Fruit fly (Drosophila melanogaster) whole organism, embryonic: ENCODE results near the gene Cpsf5.
A peak's percentile ranks its signal among the peaks of the same experiment; 100 is the strongest.

Experiments
- Bdp1 ChIP-seq: fragments of 200-800 bp; sonication (Bioruptor generic); optimal IDR thresholded peaks from 3 replicates; lab custom pipeline; 2016; ENCODE audit warnings: missing biosample characterization, missing genetic modification characterization
- Bteb2 ChIP-seq: fragments of 200-800 bp; sonication (Bioruptor generic); optimal IDR thresholded peaks from 2 replicates; lab custom pipeline; 2016; ENCODE audit warnings: missing biosample characterization, missing genetic modification characterization
- CG10366 ChIP-seq: fragments of 200-800 bp; sonication (Bioruptor generic); IDR thresholded peaks from 2 replicates; pipeline ENCODE4 v1.3.6; 2022; ENCODE audit warnings: missing biosample characterization, missing genetic modification characterization
- CG10543 ChIP-seq: fragments of 200-800 bp; sonication (Bioruptor generic); optimal IDR thresholded peaks from 3 replicates; lab custom pipeline; 2017; ENCODE audit warnings: missing biosample characterization, mild to moderate bottlenecking, missing genetic modification characterization, moderate library complexity
- CG10979 ChIP-seq: fragments of 200-800 bp; sonication (Bioruptor generic); optimal IDR thresholded peaks from 2 replicates; lab custom pipeline; 2018; ENCODE audit warnings: missing biosample characterization, mild to moderate bottlenecking, missing genetic modification characterization, moderate library complexity
- CG11456 ChIP-seq: fragments of 200-800 bp; sonication (Bioruptor generic); IDR thresholded peaks from 3 replicates; pipeline ENCODE4 v1.3.6; 2022; ENCODE audit warnings: missing biosample characterization, missing genetic modification characterization
- CG12219 ChIP-seq: fragments of 200-800 bp; sonication (Bioruptor generic); optimal IDR thresholded peaks from 3 replicates; lab custom pipeline; 2018; ENCODE audit warnings: missing biosample characterization, mild to moderate bottlenecking, missing genetic modification characterization
- CG12391 ChIP-seq: fragments of 200-800 bp; sonication (Bioruptor generic); optimal IDR thresholded peaks from 3 replicates; lab custom pipeline; 2018; ENCODE audit warnings: missing biosample characterization, mild to moderate bottlenecking, missing genetic modification characterization, moderate library complexity
- CG13424 ChIP-seq: fragments of 200-800 bp; sonication (Bioruptor generic); optimal IDR thresholded peaks from 2 replicates; lab custom pipeline; 2019; ENCODE audit warnings: missing biosample characterization, mild to moderate bottlenecking, missing genetic modification characterization, moderate library complexity
- CG1529 ChIP-seq: fragments of 200-800 bp; sonication (Bioruptor generic); optimal IDR thresholded peaks from 3 replicates; lab custom pipeline; 2018; ENCODE audit warnings: missing biosample characterization, missing genetic modification characterization
- CG15479 ChIP-seq: fragments of 200-800 bp; sonication (Bioruptor generic); optimal IDR thresholded peaks from 3 replicates; lab custom pipeline; 2019; ENCODE audit warnings: missing biosample characterization, mild to moderate bottlenecking, missing genetic modification characterization, moderate library complexity
- CG16779 ChIP-seq: fragments of 200-800 bp; sonication (Bioruptor generic); IDR thresholded peaks from 2 replicates; pipeline ENCODE4 v1.3.6; 2022; ENCODE audit warnings: missing biosample characterization, missing genetic modification characterization
- CG16863 ChIP-seq: fragments of 200-800 bp; sonication (Bioruptor generic); optimal IDR thresholded peaks from 3 replicates; lab custom pipeline; 2016; ENCODE audit warnings: missing biosample characterization, missing genetic modification characterization
- CG17802 ChIP-seq: fragments of 200-800 bp; sonication (Bioruptor generic); optimal IDR thresholded peaks from 2 replicates; lab custom pipeline; 2018; ENCODE audit warnings: missing biosample characterization, mild to moderate bottlenecking, missing genetic modification characterization, moderate library complexity
- CG2202 ChIP-seq: fragments of 200-800 bp; sonication (Bioruptor generic); optimal IDR thresholded peaks from 2 replicates; lab custom pipeline; 2018; ENCODE audit warnings: missing biosample characterization, mild to moderate bottlenecking, missing genetic modification characterization
- CG2712 ChIP-seq: fragments of 200-800 bp; optimal IDR thresholded peaks from 3 replicates; lab custom pipeline; 2019; ENCODE audit warnings: missing biosample characterization, mild to moderate bottlenecking, missing genetic modification characterization, moderate library complexity
- CG3163 ChIP-seq: fragments of 200-800 bp; sonication (Bioruptor generic); optimal IDR thresholded peaks from 3 replicates; lab custom pipeline; 2016; ENCODE audit warnings: missing biosample characterization, missing genetic modification characterization
- CG43689 ChIP-seq: fragments of 200-800 bp; sonication (Bioruptor generic); IDR thresholded peaks from 2 replicates; pipeline ENCODE4 v1.3.6; 2022; ENCODE audit warnings: missing biosample characterization, missing genetic modification characterization
- CG5180 ChIP-seq: fragments of 200-800 bp; sonication (Bioruptor generic); optimal IDR thresholded peaks from 3 replicates; lab custom pipeline; 2017; ENCODE audit warnings: missing biosample characterization, missing genetic modification characterization, mild to moderate bottlenecking, moderate library complexity, missing genetic modification reagents
- CG9437 ChIP-seq: fragments of 200-800 bp; sonication (Bioruptor generic); optimal IDR thresholded peaks from 2 replicates; lab custom pipeline; 2018; ENCODE audit warnings: missing biosample characterization, mild to moderate bottlenecking, missing genetic modification characterization
- CG9932 ChIP-seq: fragments of 200-800 bp; sonication (Bioruptor generic); IDR thresholded peaks from 2 replicates; pipeline ENCODE4 v1.3.6; 2022; ENCODE audit warnings: missing biosample characterization, missing genetic modification characterization
- Dbx ChIP-seq: fragments of 200-800 bp; sonication (Bioruptor generic); IDR thresholded peaks from 3 replicates; pipeline ENCODE4 v1.3.6; 2022; ENCODE audit warnings: missing biosample characterization, missing genetic modification characterization
- Dip2 ChIP-seq: fragments of 200-800 bp; sonication (Bioruptor generic); IDR thresholded peaks from 2 replicates; pipeline ENCODE4 v1.3.6; 2022; ENCODE audit warnings: missing biosample characterization, missing genetic modification characterization
- HmgD ChIP-seq: fragments of 200-800 bp; sonication (Bioruptor generic); optimal IDR thresholded peaks from 3 replicates; lab custom pipeline; 2016; ENCODE audit warnings: missing biosample characterization, missing genetic modification characterization
- Meics ChIP-seq: fragments of 200-800 bp; sonication (Bioruptor generic); optimal IDR thresholded peaks from 2 replicates; lab custom pipeline; 2017; ENCODE audit warnings: missing biosample characterization, mild to moderate bottlenecking, missing genetic modification characterization
- Mrtf ChIP-seq: fragments of 200-800 bp; sonication (Bioruptor generic); IDR thresholded peaks from 3 replicates; pipeline ENCODE4 v1.3.6; 2022; ENCODE audit warnings: missing biosample characterization, missing genetic modification characterization
- NC2α ChIP-seq: fragments of 200-800 bp; sonication (Bioruptor generic); optimal IDR thresholded peaks from 2 replicates; lab custom pipeline; 2016; ENCODE audit warnings: missing biosample characterization, missing genetic modification characterization
- Nf-YC ChIP-seq: fragments of 200-800 bp; optimal IDR thresholded peaks from 3 replicates; lab custom pipeline; 2019; ENCODE audit warnings: missing biosample characterization, mild to moderate bottlenecking, missing genetic modification characterization, moderate library complexity
- Pdp1 ChIP-seq, 2 experiments: fragments of 200-800 bp; sonication (Bioruptor generic); optimal IDR thresholded peaks; 3 replicates each; lab custom pipeline; 2016; ENCODE audit warnings: missing biosample characterization in 2 of 2, missing genetic modification characterization in 2 of 2, mild to moderate bottlenecking in 1 of 2, moderate library complexity in 1 of 2
- Vsx1 ChIP-seq: fragments of 200-800 bp; sonication (Bioruptor generic); optimal IDR thresholded peaks from 2 replicates; lab custom pipeline; 2017; ENCODE audit warnings: missing biosample characterization, mild to moderate bottlenecking, missing genetic modification characterization, missing genetic modification reagents
- Xrp1 ChIP-seq: fragments of 200-800 bp; sonication (Bioruptor generic); IDR thresholded peaks from 2 replicates; pipeline ENCODE4 v1.3.6; 2022; ENCODE audit warnings: missing biosample characterization, missing genetic modification characterization
- al ChIP-seq: fragments of 200-800 bp; sonication (Bioruptor generic); IDR thresholded peaks from 2 replicates; pipeline ENCODE4 v1.3.6; 2022; ENCODE audit warnings: missing biosample characterization, missing genetic modification characterization
- br ChIP-seq: fragments of >200 bp; optimal IDR thresholded peaks from 2 replicates; lab custom pipeline; 2017
- da ChIP-seq: fragments of 200-800 bp; sonication (Bioruptor generic); optimal IDR thresholded peaks from 2 replicates; lab custom pipeline; 2016; ENCODE audit warnings: missing biosample characterization, missing genetic modification characterization
- dpn ChIP-seq, 2 experiments: fragments of 200-800 bp; sonication (Bioruptor generic); optimal IDR thresholded peaks; 3 replicates each; lab custom pipeline; 2016; ENCODE audit warnings: missing biosample characterization in 2 of 2, missing genetic modification characterization in 2 of 2
- esg ChIP-seq: fragments of 200-800 bp; sonication (Bioruptor generic); conservative IDR thresholded peaks from 2 replicates; pipeline ENCODE4 v1.3.6; 2022; ENCODE audit warnings: missing biosample characterization, missing genetic modification characterization
- eve ChIP-seq, 2 experiments: fragments of >200 bp; optimal IDR thresholded peaks; 2 replicates each; lab custom pipeline; 2017; ENCODE audit warnings: missing biosample characterization in 2 of 2, missing genetic modification characterization in 2 of 2
- ewg ChIP-seq: fragments of 200-800 bp; sonication (Bioruptor generic); optimal IDR thresholded peaks from 3 replicates; lab custom pipeline; 2017; ENCODE audit warnings: mild to moderate bottlenecking, missing biosample characterization, missing genetic modification reagents, missing genetic modification characterization
- gfzf ChIP-seq: fragments of 200-800 bp; sonication (Bioruptor generic); optimal IDR thresholded peaks from 2 replicates; lab custom pipeline; 2016; ENCODE audit warnings: missing biosample characterization, mild to moderate bottlenecking, missing genetic modification characterization, moderate library complexity
- gsb-n ChIP-seq: fragments of 200-800 bp; sonication (Bioruptor generic); optimal IDR thresholded peaks from 3 replicates; lab custom pipeline; 2018; ENCODE audit warnings: missing biosample characterization, mild to moderate bottlenecking, missing genetic modification characterization
- kni ChIP-seq: fragments of 200-800 bp; sonication (Bioruptor generic); optimal IDR thresholded peaks from 3 replicates; lab custom pipeline; 2017; ENCODE audit warnings: mild to moderate bottlenecking, missing biosample characterization, missing genetic modification reagents, missing genetic modification characterization
- oc ChIP-seq: fragments of 200-800 bp; sonication (Bioruptor generic); optimal IDR thresholded peaks from 2 replicates; lab custom pipeline; 2018; ENCODE audit warnings: missing biosample characterization, mild to moderate bottlenecking, missing genetic modification characterization, moderate library complexity
- odd ChIP-seq: fragments of 200-800 bp; sonication (Bioruptor generic); optimal IDR thresholded peaks from 2 replicates; lab custom pipeline; 2017; ENCODE audit warnings: missing biosample characterization, mild to moderate bottlenecking, missing genetic modification characterization
- pb ChIP-seq: fragments of 200-800 bp; sonication (Bioruptor generic); optimal IDR thresholded peaks from 3 replicates; lab custom pipeline; 2016; ENCODE audit warnings: missing biosample characterization, missing genetic modification characterization
- run ChIP-seq: fragments of 200-800 bp; sonication (Bioruptor generic); optimal IDR thresholded peaks from 3 replicates; lab custom pipeline; 2018; ENCODE audit warnings: missing biosample characterization, mild to moderate bottlenecking, missing genetic modification characterization
- slp2 ChIP-seq: fragments of 200-800 bp; sonication (Bioruptor generic); optimal IDR thresholded peaks from 2 replicates; lab custom pipeline; 2016; ENCODE audit warnings: missing biosample characterization, missing genetic modification characterization
- trh ChIP-seq: fragments of 200-800 bp; sonication (Bioruptor generic); optimal IDR thresholded peaks from 2 replicates; lab custom pipeline; 2016; ENCODE audit warnings: missing biosample characterization, missing genetic modification characterization
- tup ChIP-seq: fragments of 200-800 bp; sonication (Bioruptor generic); optimal IDR thresholded peaks from 2 replicates; lab custom pipeline; 2016; ENCODE audit warnings: missing biosample characterization, mild to moderate bottlenecking, missing genetic modification characterization, moderate library complexity
- vfl ChIP-seq: fragments of 200-800 bp; sonication (Bioruptor generic); optimal IDR thresholded peaks from 2 replicates; lab custom pipeline; 2016; ENCODE audit warnings: missing biosample characterization, missing genetic modification characterization
- wor ChIP-seq: fragments of 200-800 bp; sonication (Bioruptor generic); IDR thresholded peaks from 2 replicates; pipeline ENCODE4 v1.3.6; 2022; ENCODE audit warnings: missing biosample characterization, missing genetic modification characterization
- z ChIP-seq: fragments of 200-800 bp; sonication (Bioruptor generic); IDR thresholded peaks from 3 replicates; pipeline ENCODE4 v1.3.6; 2022; ENCODE audit warnings: missing biosample characterization, missing genetic modification characterization

The Cpsf5 gene

dm6 chr3L:9423757-9424527 is 13.1 kb downstream of the Cpsf5 start (continued):
- TF ChIP-seq Bdp1 (no peak), eve (GFP tag; optimal IDR thresholded peaks at IDR 0.05; lab: Kevin White, UChicago) (no peak), CG11456 (GFP tag; lab: Robert Waterston, UW) (no peak), oc (tag; lab: Kevin White, UChicago) (no peak), vfl (GFP tag; lab: Kevin White, UChicago) (no peak), CG2202 (no peak), Xrp1 (GFP tag; lab: Robert Waterston, UW) (no peak), CG17802 (no peak), Meics (GFP tag; lab: Kevin White, UChicago) (no peak), Vsx1 (GFP tag; lab: Kevin White, UChicago) (no peak), Bteb2 (no peak), Mrtf (GFP tag; lab: Robert Waterston, UW) (no peak), run (tag; lab: Kevin White, UChicago) (no peak), CG3163 (GFP tag; lab: Kevin White, UChicago) (no peak), CG1529 (GFP tag; lab: Kevin White, UChicago) (no peak), CG13424 (tag; lab: Kevin White, UChicago) (no peak), NC2α (GFP tag; lab: Kevin White, UChicago) (no peak), CG16779 (GFP tag; lab: Robert Waterston, UW) (no peak), gfzf (GFP tag; lab: Kevin White, UChicago) (no peak), CG16863 (no peak), da (GFP tag; lab: Kevin White, UChicago) (no peak), slp2 (GFP tag; lab: Kevin White, UChicago) (no peak), odd (GFP tag; lab: Kevin White, UChicago) (no peak), trh (GFP tag; lab: Kevin White, UChicago) (no peak), kni (GFP tag; lab: Kevin White, UChicago) (no peak), CG43689 (no peak), ewg (GFP tag; lab: Kevin White, UChicago) (no peak), Nf-YC (no peak), CG9932 (GFP tag; lab: Robert Waterston, UW) (no peak), dpn (GFP tag; optimal IDR thresholded peaks at IDR 0.05; lab: Kevin White, UChicago) (no peak), al (GFP tag; lab: Robert Waterston, UW) (no peak), esg (no peak), CG9437 (GFP tag; lab: Kevin White, UChicago) (peak; percentile 98), Dip2 (GFP tag; lab: Robert Waterston, UW) (no peak), z (0 out of 3 replicates have a peak, but pooled peaks have one; percentile 39), CG5180 (GFP tag; lab: Kevin White, UChicago) (no peak), CG12219 (GFP tag; lab: Kevin White, UChicago) (no peak), CG15479 (GFP tag; lab: Kevin White, UChicago) (no peak), wor (GFP tag; lab: Robert Waterston, UW) (no peak), CG10543 (GFP tag; lab: Kevin White, UChicago) (peak; percentile 35), pb (no peak), CG12391 (tag; lab: Kevin White, UChicago) (no peak), Dbx (GFP tag; lab: Robert Waterston, UW) (peak; percentile 9; the same call in 1 of the 3 replicates), gsb-n (no peak), br (lab: Kevin White, UChicago) (no peak), Pdp1 (GFP tag; optimal IDR thresholded peaks at IDR 0.05; lab: Kevin White, UChicago) (peak in 1 of 2 experiments; percentile 99), CG10979 (tag; lab: Kevin White, UChicago) (no peak), HmgD (GFP tag; lab: Kevin White, UChicago) (no peak), CG10366 (GFP tag; lab: Robert Waterston, UW) (no peak), CG2712 (tag; lab: Kevin White, UChicago) (no peak), tup (GFP tag; lab: Kevin White, UChicago) (no peak)
